Fruit fly (Drosophila melanogaster) whole organism, prepupa: ENCODE results near the gene lwr.

Experiments used
- Blimp-1 ChIP-seq: fragments of 200-800 bp; sonication (Bioruptor generic); optimal IDR thresholded peaks from 3 replicates; lab custom pipeline; 2017; ENCODE audit warnings: missing biosample characterization, missing genetic modification characterization, mild to moderate bottlenecking, moderate library complexity, missing genetic modification reagents
- CG10631 ChIP-seq: fragments of 200-800 bp; sonication (Bioruptor generic); optimal IDR thresholded peaks from 2 replicates; lab custom pipeline; 2016; ENCODE audit warnings: missing biosample characterization, missing genetic modification characterization
- CG10669 ChIP-seq: fragments of 200-800 bp; sonication (Bioruptor generic); optimal IDR thresholded peaks from 3 replicates; lab custom pipeline; 2018; ENCODE audit warnings: missing biosample characterization, mild to moderate bottlenecking, missing genetic modification characterization, moderate library complexity
- CG11762 ChIP-seq: fragments of 200-800 bp; sonication (Bioruptor generic); optimal IDR thresholded peaks from 3 replicates; lab custom pipeline; 2016; ENCODE audit warnings: missing biosample characterization, missing genetic modification characterization; ENCODE audit not compliant: insufficient read depth
- CG11902 ChIP-seq: fragments of 200-800 bp; sonication (Bioruptor generic); optimal IDR thresholded peaks from 3 replicates; lab custom pipeline; 2016; ENCODE audit warnings: missing biosample characterization, missing genetic modification characterization
- CG1621 ChIP-seq: fragments of 200-800 bp; sonication (Bioruptor generic); optimal IDR thresholded peaks from 3 replicates; lab custom pipeline; 2018; ENCODE audit warnings: missing biosample characterization, mild to moderate bottlenecking, missing genetic modification characterization
- CG16779 ChIP-seq: fragments of 200-800 bp; sonication (Bioruptor generic); optimal IDR thresholded peaks from 3 replicates; lab custom pipeline; 2017; ENCODE audit warnings: missing biosample characterization, mild to moderate bottlenecking, missing genetic modification characterization
- CG32006 ChIP-seq: fragments of 200-800 bp; sonication (Bioruptor generic); optimal IDR thresholded peaks from 3 replicates; lab custom pipeline; 2017; ENCODE audit warnings: missing biosample characterization, mild to moderate bottlenecking, missing genetic modification characterization
- CG34406 ChIP-seq: fragments of 200-800 bp; sonication (Bioruptor generic); optimal IDR thresholded peaks from 3 replicates; lab custom pipeline; 2016; ENCODE audit warnings: missing biosample characterization, missing genetic modification characterization
- CG4318 ChIP-seq: fragments of 200-800 bp; sonication (Bioruptor generic); optimal IDR thresholded peaks from 3 replicates; lab custom pipeline; 2017; ENCODE audit warnings: missing biosample characterization, mild to moderate bottlenecking, missing genetic modification characterization
- CG6276 ChIP-seq: fragments of 200-800 bp; sonication (Bioruptor generic); optimal IDR thresholded peaks from 2 replicates; lab custom pipeline; 2017; ENCODE audit warnings: missing biosample characterization, mild to moderate bottlenecking, missing genetic modification characterization
- CG6854 ChIP-seq: fragments of 200-800 bp; sonication (Bioruptor generic); optimal IDR thresholded peaks from 2 replicates; lab custom pipeline; 2017; ENCODE audit warnings: missing biosample characterization, mild to moderate bottlenecking, missing genetic modification characterization
- CG7368 ChIP-seq: fragments of 200-800 bp; sonication (Bioruptor generic); optimal IDR thresholded peaks from 3 replicates; lab custom pipeline; 2016; ENCODE audit warnings: missing biosample characterization, missing genetic modification characterization
- CG8119 ChIP-seq: fragments of 200-800 bp; sonication (Bioruptor generic); IDR thresholded peaks from 3 replicates; pipeline ENCODE4 v1.3.6; 2022; ENCODE audit warnings: missing biosample characterization, missing genetic modification characterization
- CG8319 ChIP-seq: fragments of 200-800 bp; sonication (Bioruptor generic); optimal IDR thresholded peaks from 3 replicates; lab custom pipeline; 2016; ENCODE audit warnings: missing biosample characterization, missing genetic modification characterization
- CG9139 ChIP-seq: fragments of 200-800 bp; sonication (Bioruptor generic); optimal IDR thresholded peaks from 3 replicates; lab custom pipeline; 2017; ENCODE audit warnings: missing biosample characterization, mild to moderate bottlenecking, missing genetic modification characterization
- Eip78C ChIP-seq: fragments of 200-800 bp; sonication (Bioruptor generic); peaks from one replicate; lab custom pipeline; 2016; ENCODE audit warnings: missing biosample characterization, missing genetic modification characterization
- Eip93F ChIP-seq: fragments of 200-800 bp; sonication (Bioruptor generic); optimal IDR thresholded peaks from 2 replicates; lab custom pipeline; 2016; ENCODE audit warnings: missing biosample characterization, mild to moderate bottlenecking, missing genetic modification characterization
- Ets21C ChIP-seq: fragments of 200-800 bp; sonication (Bioruptor generic); optimal IDR thresholded peaks from 3 replicates; lab custom pipeline; 2016; ENCODE audit warnings: missing biosample characterization, missing genetic modification characterization
- Ets96B ChIP-seq: fragments of 200-800 bp; optimal IDR thresholded peaks from 2 replicates; lab custom pipeline; 2019; ENCODE audit warnings: missing biosample characterization, mild to moderate bottlenecking, missing genetic modification characterization, moderate library complexity
- Hr39 ChIP-seq: fragments of 200-800 bp; sonication (Bioruptor generic); optimal IDR thresholded peaks from 2 replicates; lab custom pipeline; 2016; ENCODE audit warnings: missing biosample characterization, missing genetic modification characterization
- Lpt ChIP-seq: fragments of 200-800 bp; sonication (Bioruptor generic); optimal IDR thresholded peaks from 3 replicates; lab custom pipeline; 2016; ENCODE audit warnings: missing biosample characterization, missing genetic modification characterization
- Met ChIP-seq: fragments of 200-800 bp; sonication (Bioruptor generic); optimal IDR thresholded peaks from 3 replicates; lab custom pipeline; 2016; ENCODE audit warnings: missing biosample characterization, missing genetic modification characterization
- OdsH ChIP-seq: fragments of 200-800 bp; sonication (Bioruptor generic); optimal IDR thresholded peaks from 3 replicates; lab custom pipeline; 2016; ENCODE audit warnings: missing biosample characterization, missing genetic modification characterization
- Smox ChIP-seq: fragments of 200-800 bp; sonication (Bioruptor generic); optimal IDR thresholded peaks from 3 replicates; lab custom pipeline; 2016; ENCODE audit warnings: missing biosample characterization, missing genetic modification characterization
- Sox102F ChIP-seq: fragments of 200-800 bp; sonication (Bioruptor generic); optimal IDR thresholded peaks from 2 replicates; lab custom pipeline; 2016; ENCODE audit warnings: missing biosample characterization, mild to moderate bottlenecking, missing genetic modification characterization
- Sox14 ChIP-seq: fragments of 200-800 bp; sonication (Bioruptor generic); optimal IDR thresholded peaks from 3 replicates; lab custom pipeline; 2016; ENCODE audit warnings: missing biosample characterization, missing genetic modification characterization
- Sox15 ChIP-seq: fragments of 200-800 bp; sonication (Bioruptor generic); optimal IDR thresholded peaks from 3 replicates; lab custom pipeline; 2016; ENCODE audit warnings: missing biosample characterization, missing genetic modification characterization
- acj6 ChIP-seq: fragments of 200-800 bp; sonication (Bioruptor generic); optimal IDR thresholded peaks from 3 replicates; lab custom pipeline; 2016; ENCODE audit warnings: missing biosample characterization, missing genetic modification characterization
- dac ChIP-seq: fragments of 200-800 bp; sonication (Bioruptor generic); optimal IDR thresholded peaks from 2 replicates; lab custom pipeline; 2017; ENCODE audit warnings: missing biosample characterization, mild to moderate bottlenecking, missing genetic modification characterization
- dsx ChIP-seq: fragments of 200-800 bp; optimal IDR thresholded peaks from 3 replicates; lab custom pipeline; 2019; ENCODE audit warnings: missing biosample characterization, mild to moderate bottlenecking, missing genetic modification characterization, moderate library complexity; ENCODE audit not compliant: poor library complexity, severe bottlenecking
- fd85E ChIP-seq: fragments of 200-800 bp; sonication (Bioruptor generic); optimal IDR thresholded peaks from 3 replicates; lab custom pipeline; 2016; ENCODE audit warnings: missing biosample characterization, missing genetic modification characterization
- lz ChIP-seq: fragments of 200-800 bp; sonication (Bioruptor generic); optimal IDR thresholded peaks from 3 replicates; lab custom pipeline; 2016; ENCODE audit warnings: missing biosample characterization, missing genetic modification characterization
- pdm3 ChIP-seq: fragments of 200-800 bp; sonication (Bioruptor generic); optimal IDR thresholded peaks from 3 replicates; lab custom pipeline; 2016; ENCODE audit warnings: missing biosample characterization, missing genetic modification characterization
- salr ChIP-seq, 2 experiments: fragments of 200-800 bp; sonication (Bioruptor generic); optimal IDR thresholded peaks; 3 replicates each; lab custom pipeline; 2016 to 2018; ENCODE audit warnings: missing biosample characterization in 2 of 2, missing genetic modification characterization in 2 of 2, mild to moderate bottlenecking in 1 of 2
- spab ChIP-seq: fragments of 200-800 bp; sonication (Bioruptor generic); optimal IDR thresholded peaks from 2 replicates; lab custom pipeline; 2017; ENCODE audit warnings: missing biosample characterization, mild to moderate bottlenecking, missing genetic modification characterization, missing genetic modification reagents
- ss ChIP-seq, 2 experiments: fragments of 200-800 bp; sonication (Bioruptor generic); optimal IDR thresholded peaks; 2 replicates in 1 of 2; 3 replicates in 1 of 2; lab custom pipeline; 2017 to 2018; ENCODE audit warnings: mild to moderate bottlenecking in 2 of 2, missing biosample characterization in 2 of 2, missing genetic modification characterization in 2 of 2, moderate library complexity in 1 of 2
- topi ChIP-seq: fragments of 200-800 bp; sonication (Bioruptor generic); optimal IDR thresholded peaks from 3 replicates; lab custom pipeline; 2016; ENCODE audit warnings: missing biosample characterization, missing genetic modification characterization

Gene lwr

DNA sequence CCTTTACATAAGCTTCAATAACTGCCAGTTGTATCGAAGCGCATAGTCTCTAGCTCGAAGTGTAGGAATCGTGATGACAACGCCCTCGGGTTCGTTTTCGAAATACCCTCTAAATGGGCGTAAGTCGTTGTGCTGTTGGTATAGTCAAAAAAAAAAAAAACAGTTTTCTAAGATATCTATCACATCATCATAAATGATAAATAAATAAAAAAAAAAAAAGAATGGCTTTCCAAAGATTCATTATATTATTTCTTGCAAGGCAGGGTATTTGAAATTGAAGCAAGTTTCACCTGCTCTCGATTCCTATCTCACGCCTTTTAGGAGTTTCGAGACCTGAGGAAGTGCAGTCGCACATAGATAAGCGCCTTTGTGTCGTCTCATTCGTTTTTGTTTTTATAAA lies 49.1 kb downstream of the lwr start (continued):
- TF ChIP-seq CG16779 (tag; lab: Kevin White, UChicago) (no peak), CG6276 (GFP tag; lab: Kevin White, UChicago) (no peak), Ets21C (GFP tag; lab: Kevin White, UChicago) (no peak), CG9139 (no peak), Ets96B (peak; percentile 17), CG1621 (tag; lab: Kevin White, UChicago) (no peak), dac (GFP tag; lab: Kevin White, UChicago) (no peak), Eip93F (GFP tag; lab: Kevin White, UChicago) (no peak), lz (peak; percentile 48), fd85E (GFP tag; lab: Kevin White, UChicago) (no peak), Met (GFP tag; lab: Kevin White, UChicago) (peak; percentile 51), Sox15 (GFP tag; lab: Kevin White, UChicago) (peak; percentile 26), spab (GFP tag; lab: Kevin White, UChicago) (no peak), CG8319 (GFP tag; lab: Kevin White, UChicago) (no peak), Smox (peak; percentile 43), CG32006 (GFP tag; lab: Kevin White, UChicago) (peak; percentile 37), OdsH (GFP tag; lab: Kevin White, UChicago) (peak; percentile 34), CG6854 (GFP tag; lab: Kevin White, UChicago) (no peak), Eip78C (peak; percentile 79), Hr39 (peak; percentile 11), Sox14 (GFP tag; lab: Kevin White, UChicago) (peak; percentile 40), Lpt (GFP tag; lab: Kevin White, UChicago) (peak; percentile 31), CG11902 (GFP tag; lab: Kevin White, UChicago) (no peak), CG7368 (no peak), CG8119 (peak; percentile 38; the same call in 2 of the 3 replicates), dsx (GFP tag; lab: Kevin White, UChicago) (no peak), CG11762 (no peak), CG10631 (GFP tag; lab: Kevin White, UChicago) (peak; percentile 38), ss (GFP tag; optimal IDR thresholded peaks at IDR 0.05; lab: Kevin White, UChicago) (no peak), acj6 (GFP tag; lab: Kevin White, UChicago) (peak; percentile 39), salr (GFP tag; optimal IDR thresholded peaks at IDR 0.05; lab: Kevin White, UChicago) (peak in 1 of 2 experiments; percentile 10)

dm6 chr2L:492225-492624 lies 50.2 kb downstream of the lwr start:
- TF ChIP-seq CG4318 (GFP tag; lab: Kevin White, UChicago) (no peak), Blimp-1 (GFP tag; lab: Kevin White, UChicago) (no peak), CG6854 (GFP tag; lab: Kevin White, UChicago) (no peak), Lpt (GFP tag; lab: Kevin White, UChicago) (no peak), OdsH (GFP tag; lab: Kevin White, UChicago) (no peak), CG10669 (GFP tag; lab: Kevin White, UChicago) (no peak), ss (GFP tag; optimal IDR thresholded peaks at IDR 0.05; lab: Kevin White, UChicago) (no peak), CG7368 (no peak), Sox102F (GFP tag; lab: Kevin White, UChicago) (no peak), topi (GFP tag; lab: Kevin White, UChicago) (no peak), fd85E (GFP tag; lab: Kevin White, UChicago) (no peak), pdm3 (GFP tag; lab: Kevin White, UChicago) (no peak), CG34406 (GFP tag; lab: Kevin White, UChicago) (no peak), Met (GFP tag; lab: Kevin White, UChicago) (no peak)
- TF ChIP-seq, all 60 proteins: peak for 0
